Worm (Caenorhabditis elegans): Measurements from ENCODE around the gene ZK1307.3.
A peak's percentile ranks its signal among the peaks of the same experiment; 100 is the strongest.

ZK1307.3 gene

ce11 chrII:9624110-9624695 lies 28.6 kb downstream of the ZK1307.3 start, which contains the start of the genes dnj-20 and ZK1307.8:
Gene dnj-20, minus strand, starts transcription at chrII:9624176.
Gene ZK1307.8, plus strand, starts transcription at chrII:9624613.
- no peak for TF ChIP-seq lim-7 (GFP tag; IDR thresholded peaks at IDR 0.05)
- peak; percentile 25 for TF ChIP-seq pqm-1 (tag; optimal IDR thresholded peaks at IDR 0.05)
- TF ChIP-seq mxl-3 (GFP tag; optimal IDR thresholded peaks at IDR 0.05) = peak; percentile 5
- TF ChIP-seq mxl-2 (GFP tag; conservative IDR thresholded peaks at IDR 0.05) = no peak
- no peak for TF ChIP-seq F44E2.7 (GFP tag; IDR thresholded peaks at IDR 0.05)
- no peak for TF ChIP-seq tag-97 (GFP tag; IDR thresholded peaks at IDR 0.05)
- no peak for TF ChIP-seq nhr-102 (tag; optimal IDR thresholded peaks at IDR 0.05)
- TF ChIP-seq Y48G9A.11 (GFP tag; IDR thresholded peaks at IDR 0.05) = no peak
- peak; percentile 24 for TF ChIP-seq mep-1 (tag; optimal IDR thresholded peaks at IDR 0.05)
- peak; percentile 73 for TF ChIP-seq lin-38 (GFP tag; IDR thresholded peaks at IDR 0.05)
- peak; percentile 1 for TF ChIP-seq hlh-30 (tag; optimal IDR thresholded peaks at IDR 0.05; ENCODE audit: insufficient read depth)
- TF ChIP-seq daf-16 (GFP tag; optimal IDR thresholded peaks at IDR 0.05) = no peak
- TF ChIP-seq daf-16 (tag; optimal IDR thresholded peaks at IDR 0.05) = peak; percentile 63
- TF ChIP-seq php-3 (GFP tag; IDR thresholded peaks at IDR 0.05) = no peak
- no peak for TF ChIP-seq zfp-2 (tag; optimal IDR thresholded peaks at IDR 0.05)
- TF ChIP-seq dmd-8 (GFP tag; IDR thresholded peaks at IDR 0.05) = no peak
- TF ChIP-seq nhr-11 (tag; optimal IDR thresholded peaks at IDR 0.05) = peak; percentile 23
- TF ChIP-seq lsy-2 (tag; optimal IDR thresholded peaks at IDR 0.05) = peak in 1 of 2 experiments; percentile 56
- no peak for TF ChIP-seq F49E8.2 (tag; optimal IDR thresholded peaks at IDR 0.05; ENCODE audit: borderline replicate concordance)
- no peak for TF ChIP-seq nhr-41 (GFP tag; IDR thresholded peaks at IDR 0.05)
- no peak for TF ChIP-seq saeg-2 (GFP tag; IDR thresholded peaks at IDR 0.05)
- TF ChIP-seq egl-43 (GFP tag; IDR thresholded peaks at IDR 0.05) = no peak
- no peak for TF ChIP-seq lin-29 (GFP tag; IDR thresholded peaks at IDR 0.05)
- TF ChIP-seq spr-1 (tag; optimal IDR thresholded peaks at IDR 0.05) = no peak
- no peak for TF ChIP-seq hmg-1.1 (GFP tag; IDR thresholded peaks at IDR 0.05)
- TF ChIP-seq dpl-1 (GFP tag; optimal IDR thresholded peaks at IDR 0.05) = peak; percentile 22
- TF ChIP-seq daf-19 (GFP tag; conservative IDR thresholded peaks at IDR 0.05) = no peak
- TF ChIP-seq madf-5 (GFP tag; IDR thresholded peaks at IDR 0.05) = no peak
- TF ChIP-seq mes-2 (tag; optimal IDR thresholded peaks at IDR 0.05; ENCODE audit: poor library complexity, severe bottlenecking) = peak; percentile 40

- TF ChIP-seq T26A8.4 (GFP tag; IDR thresholded peaks at IDR 0.05) (no peak), dve-1 (tag; optimal IDR thresholded peaks at IDR 0.05; ENCODE audit: insufficient read depth) (peak; percentile 63), zfp-3 (GFP tag; conservative IDR thresholded peaks at IDR 0.05) (no peak), pha-4 (GFP tag; IDR thresholded peaks at IDR 0.05) (peak; percentile 17; the same call in 1 of the 2 replicates), pha-4 (tag; optimal IDR thresholded peaks at IDR 0.05) (peak; percentile 59), hif-1 (tag; optimal IDR thresholded peaks at IDR 0.05) (peak in 1 of 2 experiments; percentile 12), unc-130 (GFP tag; optimal IDR thresholded peaks at IDR 0.05) (no peak), zip-11 (GFP tag; IDR thresholded peaks at IDR 0.05) (no peak), snpc-1.2 (GFP tag; IDR thresholded peaks at IDR 0.05) (0 out of 2 replicates have a peak, but pooled peaks have one; percentile 27), lsy-2 (tag; optimal IDR thresholded peaks at IDR 0.05) (no peak), nhr-102 (tag; optimal IDR thresholded peaks at IDR 0.05) (peak; percentile 1), lim-7 (GFP tag; IDR thresholded peaks at IDR 0.05) (no peak), nhr-28 (tag; optimal IDR thresholded peaks at IDR 0.05) (peak; percentile 61), hlh-30 (tag; optimal IDR thresholded peaks at IDR 0.05; ENCODE audit: insufficient read depth) (peak; percentile 92), nhr-111 (GFP tag; optimal IDR thresholded peaks at IDR 0.05) (no peak), spr-3 (GFP tag; optimal IDR thresholded peaks at IDR 0.05) (no peak), tra-1 (GFP tag; IDR thresholded peaks at IDR 0.05) (peak; percentile 52), lin-1 (GFP tag; IDR thresholded peaks at IDR 0.05) (peak; percentile 28; the same call in 1 of the 2 replicates), lir-3 (tag; optimal IDR thresholded peaks at IDR 0.05) (no peak), T20F7.1 (GFP tag; optimal IDR thresholded peaks at IDR 0.05) (peak; percentile 56), nhr-76 (tag; optimal IDR thresholded peaks at IDR 0.05) (no peak), mep-1 (tag; optimal IDR thresholded peaks at IDR 0.05) (peak; percentile 39), hlh-11 (tag; optimal IDR thresholded peaks at IDR 0.05) (peak; percentile 73), nhr-11 (tag; optimal IDR thresholded peaks at IDR 0.05) (peak; percentile 22), unc-62 (GFP tag; optimal IDR thresholded peaks at IDR 0.05 in 1 of 2) (peak in 1 of 2 experiments; percentile 61), unc-62 (tag; optimal IDR thresholded peaks at IDR 0.05) (no peak)
Measured at ce11 chrII:9621913-9622348, 30.9 kb downstream of the ZK1307.3 start.

Data from whole organism, L4 larva.